Worm (Caenorhabditis elegans) whole organism, midembryonic: ENCODE results near the gene elo-2.

ENCODE experiments used
- T22C8.4 ChIP-seq: fragments of 200-800 bp; sonication (Bioruptor generic); IDR thresholded peaks from 2 replicates; pipeline ENCODE4 v1.3.6; 2022; ENCODE audit warnings: missing genetic modification characterization, missing compliant biosample characterization
- med-1 ChIP-seq: sonication (generic microtip); optimal IDR thresholded peaks from 2 replicates; lab custom pipeline; 2017; ENCODE audit warnings: missing genetic modification characterization, mild to moderate bottlenecking, missing compliant biosample characterization, antibody characterized with exemption, missing genetic modification reagents; ENCODE audit not compliant: insufficient read depth

DNA sequence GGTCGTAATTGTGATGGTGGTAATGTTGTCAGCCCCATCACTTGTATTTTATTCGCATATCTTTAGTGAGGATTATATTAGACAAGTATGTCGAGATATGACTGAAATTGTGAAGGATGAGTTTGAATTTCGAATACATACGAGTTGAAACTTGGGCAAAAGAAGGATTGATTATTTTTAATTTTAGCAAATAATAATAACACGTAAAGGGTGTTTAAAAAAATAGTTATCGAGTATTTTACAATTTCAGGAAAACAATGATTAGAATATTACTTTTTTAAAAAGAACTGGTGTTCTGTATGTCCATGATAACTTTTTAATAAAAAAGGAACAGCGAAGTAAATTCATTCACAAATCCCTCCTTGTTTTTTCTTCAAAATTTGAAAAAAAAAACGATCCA lies 16.8 kb downstream of the elo-2 start, which contains the start of gene F11E6.8:
- TF ChIP-seq T22C8.4 (GFP tag; lab: Robert Waterston, UW), result no peak
- no peak for TF ChIP-seq med-1 (GFP tag; lab: Kevin White, UChicago)
